Worm (Caenorhabditis elegans) whole organism, L1 larva: ENCODE data around the gene F58F6.5.

Source experiments
- mdl-1 ChIP-seq, 2 experiments: fragments of 150-350 bp; optimal IDR thresholded peaks; 2 replicates each; lab custom pipeline; 2014 to 2017; ENCODE audit warnings: missing biosample characterization in 2 of 2, missing genetic modification characterization in 2 of 2, inconsistent platforms in 1 of 2
- mep-1 ChIP-seq: fragments of 150-350 bp; optimal IDR thresholded peaks from 2 replicates; lab custom pipeline; 2014; ENCODE audit warnings: missing biosample characterization, missing genetic modification characterization
- ztf-11 ChIP-seq, 2 experiments: sonication (generic microtip); optimal IDR thresholded peaks; 2 replicates each; lab custom pipeline; 2016 to 2017; ENCODE audit warnings: missing genetic modification characterization in 2 of 2, missing biosample characterization in 1 of 2, missing compliant biosample characterization in 1 of 2

DNA sequence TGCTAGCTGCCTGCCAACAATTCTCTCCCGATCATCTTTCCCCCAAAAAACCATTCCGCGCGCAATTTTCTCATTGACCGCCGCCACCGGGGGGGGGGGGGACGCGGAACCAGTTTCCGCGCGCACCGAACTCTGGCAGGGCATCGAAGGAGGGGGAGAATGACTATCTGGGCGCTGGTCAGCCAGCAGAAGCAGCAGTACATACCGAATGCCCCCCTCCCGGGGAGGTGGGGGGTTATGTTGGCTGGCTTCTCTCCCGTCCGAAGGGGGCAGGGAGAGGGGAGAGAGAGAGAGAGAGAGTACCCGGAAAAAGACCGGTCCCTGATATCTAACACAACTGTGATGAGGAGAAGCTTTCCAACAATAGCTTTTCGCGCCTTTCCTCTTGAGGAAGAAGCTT lies 34.2 kb downstream of the F58F6.5 start:
- TF ChIP-seq ztf-11 (tag; optimal IDR thresholded peaks at IDR 0.05; lab: Kevin White, UChicago): no peak
- TF ChIP-seq mep-1 (tag; lab: Kevin White, UChicago): no peak
- TF ChIP-seq mdl-1 (tag; optimal IDR thresholded peaks at IDR 0.05; lab: Kevin White, UChicago): no peak
